Worm (Caenorhabditis elegans) whole organism, L2 larva: Measurements from ENCODE around the gene fbf-2.

Experiments used
- C34F6.9 ChIP-seq: fragments of 150-350 bp; optimal IDR thresholded peaks from 2 replicates; lab custom pipeline; 2014; ENCODE audit warnings: missing biosample characterization, missing genetic modification characterization
- F13H6.1 ChIP-seq: sonication (generic microtip); optimal IDR thresholded peaks from 2 replicates; lab custom pipeline; 2016; ENCODE audit warnings: missing genetic modification characterization, missing compliant biosample characterization
- R02D3.7 ChIP-seq: fragments of 150-350 bp; optimal IDR thresholded peaks from 2 replicates; lab custom pipeline; 2014; ENCODE audit warnings: missing biosample characterization, missing genetic modification characterization
- Y55F3AM.14 ChIP-seq: fragments of 200-800 bp; sonication (Bioruptor generic); optimal IDR thresholded peaks from 2 replicates; lab custom pipeline; 2018; ENCODE audit warnings: mild to moderate bottlenecking, missing genetic modification characterization, missing compliant biosample characterization
- alr-1 ChIP-seq: fragments of 150-350 bp; optimal IDR thresholded peaks from 2 replicates; lab custom pipeline; 2014; ENCODE audit warnings: missing biosample characterization, missing genetic modification characterization
- aly-2 ChIP-seq: fragments of 150-350 bp; optimal IDR thresholded peaks from 2 replicates; lab custom pipeline; 2014; ENCODE audit warnings: missing biosample characterization, missing genetic modification characterization
- blmp-1 ChIP-seq: sonication (generic microtip); optimal IDR thresholded peaks from 2 replicates; lab custom pipeline; 2017; ENCODE audit warnings: missing genetic modification characterization, mild to moderate bottlenecking, missing compliant biosample characterization, antibody characterized with exemption, moderate library complexity; ENCODE audit not compliant: insufficient read depth
- ceh-16 ChIP-seq: fragments of 150-350 bp; optimal IDR thresholded peaks from 2 replicates; lab custom pipeline; 2014; ENCODE audit warnings: missing biosample characterization, missing genetic modification characterization
- ceh-82 ChIP-seq: fragments of 150-350 bp; optimal IDR thresholded peaks from 2 replicates; lab custom pipeline; 2014; ENCODE audit warnings: missing biosample characterization, missing genetic modification characterization
- crh-2 ChIP-seq: sonication (generic microtip); optimal IDR thresholded peaks from 2 replicates; lab custom pipeline; 2017; ENCODE audit warnings: missing biosample characterization, missing genetic modification characterization
- dmd-4 ChIP-seq: sonication (generic microtip); optimal IDR thresholded peaks from 2 replicates; lab custom pipeline; 2017; ENCODE audit warnings: missing biosample characterization, missing genetic modification characterization
- egl-27 ChIP-seq: sonication (generic microtip); optimal IDR thresholded peaks from 3 replicates; lab custom pipeline; 2017; ENCODE audit warnings: missing biosample characterization, missing genetic modification reagents, missing genetic modification characterization
- elt-1 ChIP-seq: fragments of 150-350 bp; optimal IDR thresholded peaks from 2 replicates; lab custom pipeline; 2014; ENCODE audit warnings: missing biosample characterization, missing genetic modification characterization
- elt-3 ChIP-seq: sonication (generic microtip); optimal IDR thresholded peaks from 2 replicates; lab custom pipeline; 2017; ENCODE audit warnings: missing biosample characterization, missing genetic modification characterization
- fos-1 ChIP-seq: fragments of 150-350 bp; optimal IDR thresholded peaks from 2 replicates; lab custom pipeline; 2014; ENCODE audit warnings: missing biosample characterization, missing genetic modification characterization
- gmeb-1 ChIP-seq: fragments of 150-350 bp; optimal IDR thresholded peaks from 2 replicates; lab custom pipeline; 2014; ENCODE audit warnings: missing biosample characterization, missing genetic modification characterization
- lin-11 ChIP-seq: fragments of 150-350 bp; sonication (generic microtip); optimal IDR thresholded peaks from 2 replicates; lab custom pipeline; 2014; ENCODE audit warnings: missing biosample characterization, missing genetic modification characterization, inconsistent platforms, mixed read lengths
- mab-5 ChIP-seq: fragments of 150-350 bp; optimal IDR thresholded peaks from 2 replicates; lab custom pipeline; 2014; ENCODE audit warnings: missing biosample characterization, missing genetic modification characterization
- mbf-1 ChIP-seq: sonication (generic microtip); optimal IDR thresholded peaks from 2 replicates; lab custom pipeline; 2017; ENCODE audit warnings: missing biosample characterization, missing genetic modification characterization
- mdl-1 ChIP-seq, 2 experiments: fragments of 150-350 bp in 1 of 2; sonication (generic microtip) in 1 of 2; optimal IDR thresholded peaks; 2 replicates each; lab custom pipeline; 2017; ENCODE audit warnings: missing biosample characterization in 2 of 2, missing genetic modification characterization in 2 of 2
- nhr-10 ChIP-seq: sonication (generic microtip); optimal IDR thresholded peaks from 2 replicates; lab custom pipeline; 2017; ENCODE audit warnings: missing biosample characterization, missing genetic modification characterization
- nhr-11 ChIP-seq: fragments of 150-350 bp; optimal IDR thresholded peaks from 2 replicates; lab custom pipeline; 2014; ENCODE audit warnings: missing biosample characterization, missing genetic modification characterization
- nhr-12 ChIP-seq: fragments of 150-350 bp; optimal IDR thresholded peaks from 2 replicates; lab custom pipeline; 2014; ENCODE audit warnings: missing biosample characterization, missing genetic modification characterization
- nhr-129 ChIP-seq: fragments of 150-350 bp; optimal IDR thresholded peaks from 2 replicates; lab custom pipeline; 2014; ENCODE audit warnings: missing biosample characterization, missing genetic modification characterization
- nhr-21 ChIP-seq: fragments of 150-350 bp; optimal IDR thresholded peaks from 2 replicates; lab custom pipeline; 2014; ENCODE audit warnings: missing biosample characterization, missing genetic modification characterization
- nhr-237 ChIP-seq: fragments of 150-350 bp; optimal IDR thresholded peaks from 2 replicates; lab custom pipeline; 2014; ENCODE audit warnings: missing biosample characterization, missing genetic modification characterization
- nhr-25 ChIP-seq: fragments of 150-350 bp; sonication (generic microtip); optimal IDR thresholded peaks from 3 replicates; lab custom pipeline; 2014; ENCODE audit warnings: missing biosample characterization, missing genetic modification characterization
- nhr-6 ChIP-seq: fragments of 150-350 bp; optimal IDR thresholded peaks from 2 replicates; lab custom pipeline; 2014; ENCODE audit warnings: missing biosample characterization, missing genetic modification characterization
- sem-4 ChIP-seq: fragments of 150-350 bp; optimal IDR thresholded peaks from 2 replicates; lab custom pipeline; 2014; ENCODE audit warnings: missing biosample characterization, missing genetic modification reagents, missing genetic modification characterization
- skn-1 ChIP-seq: sonication (generic microtip); optimal IDR thresholded peaks from 2 replicates; lab custom pipeline; 2017; ENCODE audit warnings: missing biosample characterization, missing genetic modification characterization
- sma-3 ChIP-seq: sonication (generic microtip); optimal IDR thresholded peaks from 2 replicates; lab custom pipeline; 2016; ENCODE audit warnings: missing genetic modification reagents, missing genetic modification characterization, missing compliant biosample characterization
- sma-9 ChIP-seq, 2 experiments: fragments of 150-350 bp in 1 of 2; sonication (generic microtip) in 1 of 2; optimal IDR thresholded peaks; 2 replicates each; lab custom pipeline; 2014 to 2016; ENCODE audit warnings: missing genetic modification characterization in 2 of 2, mild to moderate bottlenecking in 1 of 2, missing biosample characterization in 1 of 2, missing compliant biosample characterization in 1 of 2, missing genetic modification reagents in 1 of 2, moderate library complexity in 1 of 2
- snpc-4 ChIP-seq: fragments of 150-350 bp; optimal IDR thresholded peaks from 2 replicates; lab custom pipeline; 2014; ENCODE audit warnings: missing biosample characterization, missing genetic modification characterization
- unc-39 ChIP-seq: fragments of 150-350 bp; optimal IDR thresholded peaks from 2 replicates; lab custom pipeline; 2014; ENCODE audit warnings: missing biosample characterization, missing genetic modification characterization
- unc-62 ChIP-seq: fragments of 150-350 bp; optimal IDR thresholded peaks from 2 replicates; lab custom pipeline; 2014; ENCODE audit warnings: missing biosample characterization, missing genetic modification reagents, missing genetic modification characterization
- zag-1 ChIP-seq: fragments of 150-350 bp; optimal IDR thresholded peaks from 2 replicates; lab custom pipeline; 2014; ENCODE audit warnings: missing biosample characterization, missing genetic modification characterization
- ztf-11 ChIP-seq: sonication (generic microtip); optimal IDR thresholded peaks from 2 replicates; lab custom pipeline; 2017; ENCODE audit warnings: missing biosample characterization, missing genetic modification characterization
- ztf-4 ChIP-seq: fragments of 150-350 bp; optimal IDR thresholded peaks from 2 replicates; lab custom pipeline; 2014; ENCODE audit warnings: missing biosample characterization, missing genetic modification characterization

Gene fbf-2

DNA sequence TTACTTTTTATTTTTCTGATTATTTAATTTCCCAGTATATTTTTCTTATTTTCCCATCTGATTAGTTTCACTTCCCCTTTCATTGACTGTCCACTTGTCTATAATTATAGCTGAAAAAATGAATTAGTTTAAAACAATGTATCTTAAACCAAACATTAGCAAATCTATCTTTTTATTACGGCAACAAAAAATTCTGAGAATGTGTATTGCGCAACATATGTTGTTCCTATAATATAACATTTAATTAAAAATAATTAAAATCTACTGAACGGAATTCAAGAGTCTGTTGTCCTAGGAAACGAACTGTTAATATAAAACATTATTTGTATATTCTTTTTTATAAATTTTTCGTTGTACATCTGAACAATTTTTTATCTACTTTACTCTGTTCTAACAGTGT, 18.7 kb upstream of the fbf-2 start:
- TF ChIP-seq nhr-10 (tag; lab: Kevin White, UChicago) (no peak), nhr-12 (tag; lab: Kevin White, UChicago) (no peak), nhr-21 (tag; lab: Kevin White, UChicago) (no peak), blmp-1 (tag; lab: Kevin White, UChicago) (no peak), unc-62 (GFP tag; lab: Kevin White, UChicago) (no peak), R02D3.7 (tag; lab: Kevin White, UChicago) (no peak), snpc-4 (tag; lab: Kevin White, UChicago) (no peak), egl-27 (tag; lab: Kevin White, UChicago) (no peak), nhr-11 (tag; lab: Kevin White, UChicago) (no peak), F13H6.1 (tag; lab: Kevin White, UChicago) (no peak), nhr-25 (no peak), crh-2 (tag; lab: Kevin White, UChicago) (no peak), mab-5 (tag; lab: Kevin White, UChicago) (no peak), nhr-237 (tag; lab: Kevin White, UChicago) (no peak)

ce11 chrII:6107773-6108172, 16.5 kb upstream of the fbf-2 start:
- TF ChIP-seq elt-1 (tag; lab: Kevin White, UChicago) (no peak), nhr-21 (tag; lab: Kevin White, UChicago) (no peak), Y55F3AM.14 (no peak), mdl-1 (tag; optimal IDR thresholded peaks at IDR 0.05; lab: Kevin White, UChicago) (no peak), nhr-129 (tag; lab: Kevin White, UChicago) (no peak), ztf-4 (no peak), F13H6.1 (tag; lab: Kevin White, UChicago) (no peak), alr-1 (tag; lab: Kevin White, UChicago) (no peak), crh-2 (tag; lab: Kevin White, UChicago) (no peak), ztf-11 (no peak), mbf-1 (tag; lab: Kevin White, UChicago) (no peak), sma-9 (GFP tag; optimal IDR thresholded peaks at IDR 0.05; lab: Kevin White, UChicago) (no peak), sma-9 (tag; optimal IDR thresholded peaks at IDR 0.05; lab: Kevin White, UChicago) (no peak), zag-1 (tag; lab: Kevin White, UChicago) (no peak), unc-39 (tag; lab: Kevin White, UChicago) (no peak), egl-27 (tag; lab: Kevin White, UChicago) (no peak), aly-2 (tag; lab: Kevin White, UChicago) (no peak)

ce11 chrII:6103986-6104385, 12.7 kb upstream of the fbf-2 start:
- TF ChIP-seq ztf-11, result no peak
- TF ChIP-seq skn-1 (tag; lab: Kevin White, UChicago), result no peak
- no peak for TF ChIP-seq mbf-1 (tag; lab: Kevin White, UChicago)
- no peak for TF ChIP-seq F13H6.1 (tag; lab: Kevin White, UChicago)
- no peak for TF ChIP-seq zag-1 (tag; lab: Kevin White, UChicago)
- TF ChIP-seq nhr-6 (tag; lab: Kevin White, UChicago), result no peak
- TF ChIP-seq sem-4 (tag; lab: Kevin White, UChicago), result no peak
- TF ChIP-seq C34F6.9 (tag; lab: Kevin White, UChicago), result no peak
- TF ChIP-seq ceh-82 (tag; lab: Kevin White, UChicago), result no peak
- TF ChIP-seq unc-39 (tag; lab: Kevin White, UChicago), result no peak
- TF ChIP-seq ztf-4, result no peak
- no peak for TF ChIP-seq elt-1 (tag; lab: Kevin White, UChicago)
- TF ChIP-seq nhr-10 (tag; lab: Kevin White, UChicago), result no peak
- no peak for TF ChIP-seq sma-3

ce11 chrII:6101475-6101874, 10.2 kb upstream of the fbf-2 start:
- TF ChIP-seq nhr-11 (tag; lab: Kevin White, UChicago) (no peak), blmp-1 (tag; lab: Kevin White, UChicago) (no peak), ceh-16 (tag; lab: Kevin White, UChicago) (no peak)

ce11 chrII:6099500-6099899, 8.2 kb upstream of the fbf-2 start, which contains the start of gene rgs-3:
Gene rgs-3, plus strand, starts transcription at chrII:6099800.
- TF ChIP-seq mbf-1 (tag; lab: Kevin White, UChicago) (no peak), gmeb-1 (tag; lab: Kevin White, UChicago) (no peak), Y55F3AM.14 (no peak), nhr-25 (no peak), mdl-1 (tag; optimal IDR thresholded peaks at IDR 0.05; lab: Kevin White, UChicago) (no peak), mab-5 (tag; lab: Kevin White, UChicago) (no peak), nhr-11 (tag; lab: Kevin White, UChicago) (no peak), unc-39 (tag; lab: Kevin White, UChicago) (no peak), dmd-4 (tag; lab: Kevin White, UChicago) (no peak), nhr-21 (tag; lab: Kevin White, UChicago) (no peak), nhr-10 (tag; lab: Kevin White, UChicago) (no peak), nhr-12 (tag; lab: Kevin White, UChicago) (no peak), elt-3 (tag; lab: Kevin White, UChicago) (no peak), ceh-82 (tag; lab: Kevin White, UChicago) (no peak), lin-11 (tag; lab: Kevin White, UChicago) (no peak), nhr-237 (tag; lab: Kevin White, UChicago) (no peak), skn-1 (tag; lab: Kevin White, UChicago) (no peak), fos-1 (tag; lab: Kevin White, UChicago) (no peak), F13H6.1 (tag; lab: Kevin White, UChicago) (no peak)
- TF ChIP-seq, all 48 proteins: peak for 0
